Fruit fly (Drosophila melanogaster) whole organism, adult: ENCODE data around the gene sfl.

Experiments used
- CG11617 ChIP-seq: fragments of 200-800 bp; sonication (Bioruptor generic); optimal IDR thresholded peaks from 2 replicates; lab custom pipeline; 2017; ENCODE audit warnings: mild to moderate bottlenecking, missing biosample characterization, missing genetic modification reagents, missing genetic modification characterization
- CG12768 ChIP-seq: fragments of 200-800 bp; sonication (Bioruptor generic); optimal IDR thresholded peaks from 2 replicates; lab custom pipeline; 2017; ENCODE audit warnings: missing biosample characterization, missing genetic modification characterization, mild to moderate bottlenecking, moderate library complexity, missing genetic modification reagents
- CG14711 ChIP-seq: fragments of 200-800 bp; sonication (Bioruptor generic); optimal IDR thresholded peaks from 2 replicates; lab custom pipeline; 2018; ENCODE audit warnings: missing biosample characterization, mild to moderate bottlenecking, missing genetic modification characterization, moderate library complexity
- CG1620 ChIP-seq: fragments of 200-800 bp; sonication (Bioruptor generic); optimal IDR thresholded peaks from 2 replicates; lab custom pipeline; 2016; ENCODE audit warnings: missing biosample characterization, missing genetic modification characterization
- CG33017 ChIP-seq: fragments of 200-800 bp; sonication (Bioruptor generic); optimal IDR thresholded peaks from 2 replicates; lab custom pipeline; 2018; ENCODE audit warnings: missing biosample characterization, mild to moderate bottlenecking, missing genetic modification characterization, moderate library complexity
- CG7101 ChIP-seq: fragments of 200-800 bp; sonication (Bioruptor generic); optimal IDR thresholded peaks from 2 replicates; lab custom pipeline; 2018; ENCODE audit warnings: missing biosample characterization, mild to moderate bottlenecking, missing genetic modification characterization, moderate library complexity
- Clk ChIP-seq: fragments of 200-800 bp; sonication (Bioruptor generic); optimal IDR thresholded peaks from 2 replicates; lab custom pipeline; 2017; ENCODE audit warnings: missing biosample characterization, missing genetic modification characterization
- Crg-1 ChIP-seq: fragments of 200-800 bp; sonication (Bioruptor generic); optimal IDR thresholded peaks from 2 replicates; lab custom pipeline; 2016; ENCODE audit warnings: missing biosample characterization, missing genetic modification characterization
- Mnt ChIP-seq: fragments of 200-800 bp; sonication (Bioruptor generic); optimal IDR thresholded peaks from 2 replicates; lab custom pipeline; 2016; ENCODE audit warnings: missing biosample characterization, mild to moderate bottlenecking, missing genetic modification characterization
- bab1 ChIP-seq: fragments of 200-800 bp; sonication (Bioruptor generic); optimal IDR thresholded peaks from 3 replicates; lab custom pipeline; 2019; ENCODE audit warnings: missing biosample characterization, mild to moderate bottlenecking, missing genetic modification characterization, moderate library complexity
- cic ChIP-seq: fragments of 200-800 bp; sonication (Bioruptor generic); optimal IDR thresholded peaks from 2 replicates; lab custom pipeline; 2017; ENCODE audit warnings: missing biosample characterization, mild to moderate bottlenecking, missing genetic modification characterization, moderate library complexity
- cnc ChIP-seq, 2 experiments: fragments of >200 bp; optimal IDR thresholded peaks; 2 replicates each; lab custom pipeline; 2017
- kay ChIP-seq: fragments of 200-800 bp; sonication (Bioruptor generic); peaks from one replicate; lab custom pipeline; 2016; ENCODE audit warnings: missing biosample characterization, missing genetic modification characterization, borderline replicate concordance
- ovo ChIP-seq: fragments of 200-800 bp; sonication (Bioruptor generic); optimal IDR thresholded peaks from 2 replicates; lab custom pipeline; 2016; ENCODE audit warnings: missing biosample characterization, missing genetic modification characterization
- pad ChIP-seq: fragments of 200-800 bp; sonication (Bioruptor generic); optimal IDR thresholded peaks from 3 replicates; lab custom pipeline; 2017; ENCODE audit warnings: missing biosample characterization, missing genetic modification characterization, mild to moderate bottlenecking, moderate library complexity, missing genetic modification reagents
- tj ChIP-seq: fragments of 200-800 bp; sonication (Bioruptor generic); optimal IDR thresholded peaks from 3 replicates; lab custom pipeline; 2017; ENCODE audit warnings: missing biosample characterization, mild to moderate bottlenecking, missing genetic modification characterization, moderate library complexity
- toe ChIP-seq: fragments of 200-800 bp; sonication (Bioruptor generic); optimal IDR thresholded peaks from 2 replicates; lab custom pipeline; 2016; ENCODE audit warnings: missing biosample characterization, missing genetic modification characterization

Gene sfl

DNA sequence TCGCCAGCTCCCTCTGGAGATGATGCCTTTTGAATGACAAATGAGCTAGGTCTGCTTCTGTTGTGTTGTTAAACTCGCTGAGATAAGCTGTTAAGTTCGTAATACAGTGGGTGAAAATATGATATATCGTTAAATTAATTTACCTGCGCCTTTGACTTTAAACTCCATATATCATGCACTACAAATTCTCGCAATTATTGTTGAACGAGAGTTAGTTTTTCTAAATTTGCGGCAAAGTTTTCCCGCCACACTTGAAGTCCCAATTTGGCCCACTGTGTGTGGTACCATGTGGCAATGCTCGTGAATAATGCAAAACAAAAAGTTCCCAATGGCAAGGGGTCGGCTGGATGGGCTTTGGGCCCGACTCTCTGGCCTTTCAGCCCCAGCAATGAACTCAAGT, 81.2 kb downstream of the sfl start:
- no peak for TF ChIP-seq CG12768 (GFP tag; lab: Kevin White, UChicago)
- no peak for TF ChIP-seq Mnt (GFP tag; lab: Kevin White, UChicago)
- no peak for TF ChIP-seq bab1
- TF ChIP-seq tj (GFP tag; lab: Kevin White, UChicago), result no peak
- TF ChIP-seq CG14711 (tag; lab: Kevin White, UChicago), result no peak
- TF ChIP-seq CG33017 (tag; lab: Kevin White, UChicago), result no peak
- no peak for TF ChIP-seq cic (GFP tag; lab: Kevin White, UChicago)

DNA sequence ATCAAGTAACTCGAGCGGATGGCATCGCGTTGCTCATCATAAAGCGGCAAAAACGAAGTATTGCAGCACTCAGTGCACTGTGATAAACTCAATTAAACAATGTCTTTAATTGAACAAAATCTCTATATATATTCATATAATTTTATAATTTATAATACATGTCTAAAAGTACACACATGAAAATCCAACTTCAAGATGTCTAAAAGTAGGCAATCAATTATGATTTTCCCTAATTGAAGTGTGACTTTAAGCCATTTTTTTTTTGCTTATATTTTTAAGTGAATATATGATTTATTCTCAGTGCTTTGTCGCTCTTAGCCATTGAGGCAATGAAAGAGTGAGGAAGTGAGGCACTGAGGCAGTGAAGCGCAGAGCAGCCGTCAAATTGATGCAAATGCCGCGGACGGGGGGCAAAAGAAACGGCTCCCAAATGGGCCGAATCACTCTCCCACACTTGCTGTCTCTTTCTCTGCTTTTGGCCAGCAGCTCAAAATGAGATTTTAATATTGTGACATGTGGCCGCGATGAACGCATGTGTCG, 81.9 kb downstream of the sfl start:
- TF ChIP-seq cic (GFP tag; lab: Kevin White, UChicago) (no peak), cnc (optimal IDR thresholded peaks at IDR 0.05; lab: Kevin White, UChicago) (no peak), Clk (GFP tag; lab: Kevin White, UChicago) (no peak), CG7101 (tag; lab: Kevin White, UChicago) (no peak), kay (GFP tag; lab: Kevin White, UChicago) (no peak), CG14711 (tag; lab: Kevin White, UChicago) (no peak), pad (GFP tag; lab: Kevin White, UChicago) (no peak), tj (GFP tag; lab: Kevin White, UChicago) (no peak), CG11617 (GFP tag; lab: Kevin White, UChicago) (no peak), CG1620 (no peak), Crg-1 (no peak), CG33017 (tag; lab: Kevin White, UChicago) (no peak), bab1 (no peak)

DNA sequence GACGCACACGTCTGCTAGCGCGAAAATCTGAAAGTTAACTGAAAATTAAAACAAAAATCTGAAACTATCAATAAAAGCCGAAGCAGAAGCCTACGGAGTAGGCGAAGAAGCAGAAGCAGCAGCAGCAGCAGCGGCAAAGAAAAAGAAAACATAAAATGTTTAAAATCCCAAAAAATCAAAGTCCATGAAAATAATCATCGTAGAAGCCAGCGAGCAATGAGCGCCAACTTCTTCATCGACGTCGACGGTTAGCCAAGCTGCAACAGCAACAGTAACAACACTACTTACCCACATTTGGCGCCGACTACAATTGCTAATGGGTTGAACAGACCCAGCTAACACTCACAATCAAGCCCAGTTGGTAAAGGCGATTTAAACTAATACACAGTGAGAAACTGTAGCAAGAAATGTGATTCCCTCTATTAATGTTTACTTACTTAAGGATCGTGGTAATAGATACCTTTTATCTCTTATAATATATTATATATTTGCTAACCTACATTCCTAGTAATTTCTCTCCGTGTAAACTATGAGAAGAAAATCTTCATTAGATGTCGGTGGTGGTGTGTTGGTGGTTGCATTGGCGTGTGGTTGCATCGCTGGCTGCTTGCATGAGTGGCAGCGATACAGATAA, 94.1 kb downstream of the sfl start, which contains the start of gene jv:
Gene jv (minus strand): TSS at position 51 of the 634 bp plus-strand sequence.
- no peak for TF ChIP-seq kay (GFP tag; lab: Kevin White, UChicago)
- TF ChIP-seq tj (GFP tag; lab: Kevin White, UChicago), result no peak
- TF ChIP-seq CG7101 (tag; lab: Kevin White, UChicago), result no peak
- TF ChIP-seq cic (GFP tag; lab: Kevin White, UChicago), result no peak
- no peak for TF ChIP-seq Clk (GFP tag; lab: Kevin White, UChicago)
- no peak for TF ChIP-seq ovo (GFP tag; lab: Kevin White, UChicago)
- no peak for TF ChIP-seq toe (GFP tag; lab: Kevin White, UChicago)
